Fruit fly (Drosophila melanogaster): ENCODE measurements around the gene CG5071.

CG5071 gene

dm6 chr3R:25623800-25624791 lies 5.9 kb downstream of the CG5071 start, which contains the start of gene Npl4:
Gene Npl4, minus strand, starts transcription at chr3R:25624662.
- TF ChIP-seq psq (optimal IDR thresholded peaks at IDR 0.05) (no peak), CG8478 (optimal IDR thresholded peaks at IDR 0.05) (no peak), usp (GFP tag; optimal IDR thresholded peaks at IDR 0.05) (no peak), Dll (optimal IDR thresholded peaks at IDR 0.05) (no peak), EcR (GFP tag; optimal IDR thresholded peaks at IDR 0.05) (no peak), pan (optimal IDR thresholded peaks at IDR 0.05) (no peak)

DNA sequence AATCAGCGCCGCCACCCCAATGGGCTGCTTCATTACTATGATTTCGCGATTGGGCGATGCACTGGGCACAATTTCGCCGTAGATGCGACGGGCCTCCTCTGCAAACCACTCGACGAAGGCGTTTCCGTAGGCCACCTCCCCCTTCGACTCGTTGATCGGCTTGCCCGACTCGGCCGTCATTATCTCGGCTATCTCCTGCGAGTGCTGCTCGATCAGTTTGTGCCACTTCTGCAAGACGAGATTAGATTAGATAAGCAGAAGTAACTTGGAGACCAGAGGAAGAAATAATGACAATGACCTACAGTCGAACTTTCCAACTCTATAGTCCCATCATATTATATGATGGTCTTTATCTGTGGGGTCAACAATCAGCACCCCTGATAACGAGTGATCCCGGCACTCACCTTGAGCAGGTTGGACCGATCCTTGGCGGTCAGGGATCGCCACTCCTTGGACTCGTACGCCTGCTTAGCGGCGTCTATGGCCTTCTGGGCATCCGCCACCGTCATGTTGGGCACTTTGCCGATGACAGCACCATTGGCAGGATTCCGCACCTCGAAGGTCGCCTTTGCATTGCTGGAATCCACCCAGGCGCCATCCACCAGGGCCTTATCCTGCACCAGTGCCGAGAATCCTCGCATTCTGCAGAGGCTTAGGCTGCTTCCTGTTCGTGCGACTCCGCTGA lies 7.9 kb downstream of the CG5071 start:
- TF ChIP-seq CG8478 (optimal IDR thresholded peaks at IDR 0.05): no peak
- TF ChIP-seq pan (optimal IDR thresholded peaks at IDR 0.05): no peak
- no peak for TF ChIP-seq usp (GFP tag; optimal IDR thresholded peaks at IDR 0.05)
- TF ChIP-seq EcR (GFP tag; optimal IDR thresholded peaks at IDR 0.05): no peak
- no peak for TF ChIP-seq psq (optimal IDR thresholded peaks at IDR 0.05)
- no peak for TF ChIP-seq Dll (optimal IDR thresholded peaks at IDR 0.05)

- TF ChIP-seq usp (GFP tag; optimal IDR thresholded peaks at IDR 0.05) (no peak), psq (optimal IDR thresholded peaks at IDR 0.05) (no peak), Dll (optimal IDR thresholded peaks at IDR 0.05) (no peak), EcR (GFP tag; optimal IDR thresholded peaks at IDR 0.05) (no peak), CG8478 (optimal IDR thresholded peaks at IDR 0.05) (no peak), pan (optimal IDR thresholded peaks at IDR 0.05) (no peak)
Measured at dm6 chr3R:25626625-25627275, 8.5 kb downstream of the CG5071 start, which contains the start of gene Ssadh. Gene Ssadh, minus strand, starts transcription at chr3R:25626924.

- TF ChIP-seq usp (GFP tag; optimal IDR thresholded peaks at IDR 0.05) (no peak), Dll (optimal IDR thresholded peaks at IDR 0.05) (no peak)
Measured at dm6 chr3R:25628657-25629056, 10.4 kb downstream of the CG5071 start.

dm6 chr3R:25630541-25630940 lies 12.3 kb downstream of the CG5071 start:
- TF ChIP-seq usp (GFP tag; optimal IDR thresholded peaks at IDR 0.05): no peak
- no peak for TF ChIP-seq pan (optimal IDR thresholded peaks at IDR 0.05)
- no peak for TF ChIP-seq EcR (GFP tag; optimal IDR thresholded peaks at IDR 0.05)
- no peak for TF ChIP-seq CG8478 (optimal IDR thresholded peaks at IDR 0.05)
- TF ChIP-seq psq (optimal IDR thresholded peaks at IDR 0.05): no peak
- TF ChIP-seq Dll (optimal IDR thresholded peaks at IDR 0.05): no peak

dm6 chr3R:25631079-25631478 lies 12.9 kb downstream of the CG5071 start:
- TF ChIP-seq psq (optimal IDR thresholded peaks at IDR 0.05): no peak
- TF ChIP-seq Dll (optimal IDR thresholded peaks at IDR 0.05): no peak
- no peak for TF ChIP-seq EcR (GFP tag; optimal IDR thresholded peaks at IDR 0.05)
- no peak for TF ChIP-seq CG8478 (optimal IDR thresholded peaks at IDR 0.05)
- no peak for TF ChIP-seq pan (optimal IDR thresholded peaks at IDR 0.05)
- TF ChIP-seq usp (GFP tag; optimal IDR thresholded peaks at IDR 0.05): no peak

- TF ChIP-seq psq (optimal IDR thresholded peaks at IDR 0.05): no peak
- no peak for TF ChIP-seq EcR (GFP tag; optimal IDR thresholded peaks at IDR 0.05)
- TF ChIP-seq usp (GFP tag; optimal IDR thresholded peaks at IDR 0.05): no peak
- TF ChIP-seq Dll (optimal IDR thresholded peaks at IDR 0.05): no peak
- TF ChIP-seq pan (optimal IDR thresholded peaks at IDR 0.05): no peak
- no peak for TF ChIP-seq CG8478 (optimal IDR thresholded peaks at IDR 0.05)
Measured at dm6 chr3R:25633865-25634460, 15.7 kb downstream of the CG5071 start.

DNA sequence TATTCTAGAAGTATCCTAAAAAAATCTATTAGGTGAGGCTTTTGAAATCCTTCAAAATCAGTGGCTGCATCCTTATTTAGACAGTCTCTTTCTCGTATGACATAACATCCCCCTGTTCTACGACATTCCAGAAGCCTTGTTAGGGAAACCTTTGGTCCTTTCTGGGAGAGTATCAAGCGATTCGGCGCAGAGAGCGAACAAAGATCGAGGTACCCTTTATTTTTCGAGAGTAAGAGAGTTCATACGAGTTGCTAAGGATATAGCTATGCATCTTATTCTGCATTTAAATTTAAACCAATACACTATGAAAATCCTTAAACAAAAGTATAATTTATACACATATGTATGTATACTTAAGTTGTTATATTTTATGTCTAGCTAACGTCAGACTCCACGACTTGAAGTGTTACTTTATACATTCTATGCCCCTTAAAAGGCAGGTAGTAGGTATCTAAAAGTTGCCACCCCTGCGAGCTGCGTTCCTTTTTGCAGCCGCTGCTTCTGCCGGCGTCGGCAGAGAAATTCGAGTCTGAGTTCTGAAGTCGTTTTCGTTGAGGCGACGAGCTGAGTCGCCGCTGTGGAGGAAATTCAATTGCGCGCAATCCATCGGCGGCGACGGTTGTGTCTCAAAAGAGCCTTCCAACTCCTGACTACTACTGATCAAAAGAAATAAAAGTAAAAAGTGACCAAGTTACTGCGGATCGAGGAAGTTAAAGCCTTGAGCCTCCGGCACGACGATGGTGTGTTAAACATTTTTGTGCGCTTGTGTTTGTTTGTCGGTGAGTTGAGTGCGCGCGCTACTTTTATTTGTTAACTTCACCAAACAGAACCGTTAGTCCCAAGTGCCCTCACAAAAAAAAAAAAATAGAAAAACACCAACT lies 19.3 kb downstream of the CG5071 start, which contains the start of gene jigr1:
jigr1 (plus strand) TSS at position 550 of the 881 bp plus-strand sequence.
- TF ChIP-seq pan (optimal IDR thresholded peaks at IDR 0.05): peak; percentile 91
- TF ChIP-seq usp (GFP tag; optimal IDR thresholded peaks at IDR 0.05): no peak

- no peak for TF ChIP-seq usp (GFP tag; optimal IDR thresholded peaks at IDR 0.05)
- no peak for TF ChIP-seq psq (optimal IDR thresholded peaks at IDR 0.05)
- no peak for TF ChIP-seq EcR (GFP tag; optimal IDR thresholded peaks at IDR 0.05)
- TF ChIP-seq pan (optimal IDR thresholded peaks at IDR 0.05): no peak
- no peak for TF ChIP-seq Dll (optimal IDR thresholded peaks at IDR 0.05)
- TF ChIP-seq CG8478 (optimal IDR thresholded peaks at IDR 0.05): no peak
Measured at dm6 chr3R:25638381-25638780, 20.2 kb downstream of the CG5071 start.

- TF ChIP-seq pan (optimal IDR thresholded peaks at IDR 0.05): no peak
- TF ChIP-seq CG8478 (optimal IDR thresholded peaks at IDR 0.05): no peak
- no peak for TF ChIP-seq EcR (GFP tag; optimal IDR thresholded peaks at IDR 0.05)
- no peak for TF ChIP-seq psq (optimal IDR thresholded peaks at IDR 0.05)
Measured at dm6 chr3R:25638961-25639360, 20.7 kb downstream of the CG5071 start.

DNA sequence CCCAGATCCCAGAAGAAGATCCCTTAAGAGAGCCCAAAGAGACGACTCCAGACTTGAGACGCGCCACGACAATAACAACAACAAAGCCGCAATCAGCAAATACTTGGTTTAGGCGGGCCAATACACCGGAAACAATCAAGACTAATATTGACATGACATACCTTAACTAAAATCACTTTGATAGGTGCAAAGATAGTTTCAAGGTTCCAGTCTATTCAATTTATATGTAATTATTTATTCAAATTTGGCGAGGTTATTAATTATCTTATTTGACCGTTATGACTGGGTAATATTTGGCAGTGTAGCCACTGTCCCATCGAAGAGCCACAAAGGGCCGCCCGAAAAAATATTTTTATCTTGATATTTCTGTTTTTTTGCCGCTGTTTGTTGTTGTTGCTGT lies 22.2 kb downstream of the CG5071 start:
- TF ChIP-seq pan (optimal IDR thresholded peaks at IDR 0.05) (no peak), psq (optimal IDR thresholded peaks at IDR 0.05) (no peak), CG8478 (optimal IDR thresholded peaks at IDR 0.05) (no peak), Dll (optimal IDR thresholded peaks at IDR 0.05) (no peak), EcR (GFP tag; optimal IDR thresholded peaks at IDR 0.05) (no peak), usp (GFP tag; optimal IDR thresholded peaks at IDR 0.05) (no peak)
